Fruit fly (Drosophila melanogaster) whole organism: ENCODE data around the gene CG14300.

Experiments
- CG8478 ChIP-seq: fragments of >200 bp; optimal IDR thresholded peaks from 2 replicates; lab custom pipeline; 2018; ENCODE audit warnings: inconsistent platforms
- Dll ChIP-seq: fragments of >200 bp; optimal IDR thresholded peaks from 2 replicates; lab custom pipeline; 2017
- EcR ChIP-seq, 2 experiments: fragments of >200 bp; optimal IDR thresholded peaks; 2 replicates each; lab custom pipeline; 2017; ENCODE audit warnings: missing biosample characterization in 2 of 2, missing genetic modification characterization in 2 of 2, missing genetic modification reagents in 2 of 2
- pan ChIP-seq: fragments of >200 bp; optimal IDR thresholded peaks from 2 replicates; lab custom pipeline; 2017
- psq ChIP-seq: fragments of >200 bp; optimal IDR thresholded peaks from 2 replicates; lab custom pipeline; 2017
- usp ChIP-seq: fragments of >200 bp; optimal IDR thresholded peaks from 2 replicates; lab custom pipeline; 2017; ENCODE audit warnings: missing biosample characterization, missing genetic modification characterization, mixed read lengths

Gene CG14300

DNA sequence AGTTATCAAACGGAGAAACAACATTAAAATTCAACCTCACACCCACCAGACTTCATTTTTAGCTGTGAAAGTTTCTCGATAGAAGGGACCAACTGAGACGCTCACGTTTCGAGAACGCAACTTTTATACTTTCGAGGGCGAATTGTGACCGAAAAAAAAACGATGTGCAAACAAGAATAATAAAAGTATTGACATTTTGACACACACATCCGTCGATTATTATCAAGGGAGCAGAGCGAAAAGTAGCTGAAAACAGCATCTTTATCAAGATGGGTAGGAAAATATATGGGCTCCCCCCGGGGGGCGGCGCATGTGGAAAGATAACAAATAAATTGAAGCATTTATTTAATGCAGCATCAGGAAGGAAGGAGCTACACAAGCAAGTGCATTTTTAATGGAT is at the start of gene CG14300:
Gene CG14300, minus strand, starts transcription at position 101 of the 400 bp plus-strand sequence.
- no peak for TF ChIP-seq EcR (GFP tag; optimal IDR thresholded peaks at IDR 0.05; lab: Kevin White, UChicago)
- no peak for TF ChIP-seq usp (GFP tag; lab: Kevin White, UChicago)

DNA sequence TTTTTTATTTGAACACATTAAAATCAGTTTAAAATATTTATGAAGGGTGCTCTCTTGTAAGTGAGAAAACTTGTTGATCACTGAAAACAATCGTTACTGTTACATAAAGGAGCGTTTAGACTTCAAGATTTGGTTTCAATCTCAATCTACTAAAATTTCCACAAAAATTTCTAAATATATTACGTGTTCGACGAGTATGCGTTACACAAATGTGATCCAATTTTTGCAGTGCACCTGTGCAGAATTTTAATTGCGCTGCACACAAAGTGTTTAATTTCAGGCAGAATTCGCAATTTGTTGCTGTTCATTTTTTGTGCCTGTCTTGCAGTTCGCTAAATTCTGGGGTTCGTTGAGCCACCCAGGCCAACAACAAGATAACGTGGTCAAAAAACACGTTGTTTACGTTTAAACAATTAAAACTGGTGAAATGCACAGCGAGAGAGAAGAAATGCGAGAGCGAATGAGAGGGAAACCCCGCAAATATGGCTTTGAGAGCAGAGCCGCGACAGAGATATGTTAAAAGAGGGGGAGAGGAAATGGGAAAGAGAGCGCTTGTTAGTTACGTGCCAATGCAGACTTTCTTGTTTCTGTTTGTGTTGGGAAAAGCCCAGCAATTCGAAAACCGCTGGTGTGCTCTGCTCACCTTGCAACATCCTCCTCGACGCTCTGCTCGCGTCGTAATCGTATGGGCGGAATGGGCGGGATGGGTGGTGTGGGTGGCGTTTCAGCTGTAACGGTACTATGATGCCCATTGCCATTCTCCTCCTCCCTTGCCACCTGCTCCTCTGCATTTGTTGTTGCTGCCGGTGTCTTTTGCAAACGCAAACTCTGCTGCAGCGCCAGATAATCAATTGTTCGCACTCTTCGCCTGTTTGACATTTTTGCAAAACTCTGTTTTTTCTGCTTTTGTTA is 49.1 kb upstream of the CG14300 start:
- TF ChIP-seq pan (lab: Kevin White, UChicago) (no peak), Dll (lab: Kevin White, UChicago) (peak; percentile 85), psq (lab: Kevin White, UChicago) (no peak), usp (GFP tag; lab: Kevin White, UChicago) (no peak), CG8478 (lab: Kevin White, UChicago) (no peak), EcR (GFP tag; optimal IDR thresholded peaks at IDR 0.05; lab: Kevin White, UChicago) (no peak)

DNA sequence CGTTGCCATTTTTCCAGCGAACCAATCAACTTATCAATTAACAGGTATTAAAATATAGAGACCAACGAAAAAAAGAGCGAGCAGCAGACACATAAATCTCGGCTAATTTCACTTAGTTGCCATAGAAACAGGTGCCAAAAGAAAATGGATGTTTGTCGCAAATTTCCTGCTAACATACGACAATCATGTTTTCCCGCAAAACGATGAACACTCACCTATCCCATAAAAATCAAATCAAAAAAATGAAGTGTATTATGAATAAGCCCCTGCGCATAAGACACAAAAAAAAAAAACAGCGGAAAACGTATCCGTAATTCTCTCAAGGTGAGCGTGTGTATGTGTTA is 48.3 kb upstream of the CG14300 start:
- TF ChIP-seq Dll (lab: Kevin White, UChicago) (no peak), usp (GFP tag; lab: Kevin White, UChicago) (no peak), EcR (GFP tag; optimal IDR thresholded peaks at IDR 0.05; lab: Kevin White, UChicago) (no peak), pan (lab: Kevin White, UChicago) (peak; percentile 92)

DNA sequence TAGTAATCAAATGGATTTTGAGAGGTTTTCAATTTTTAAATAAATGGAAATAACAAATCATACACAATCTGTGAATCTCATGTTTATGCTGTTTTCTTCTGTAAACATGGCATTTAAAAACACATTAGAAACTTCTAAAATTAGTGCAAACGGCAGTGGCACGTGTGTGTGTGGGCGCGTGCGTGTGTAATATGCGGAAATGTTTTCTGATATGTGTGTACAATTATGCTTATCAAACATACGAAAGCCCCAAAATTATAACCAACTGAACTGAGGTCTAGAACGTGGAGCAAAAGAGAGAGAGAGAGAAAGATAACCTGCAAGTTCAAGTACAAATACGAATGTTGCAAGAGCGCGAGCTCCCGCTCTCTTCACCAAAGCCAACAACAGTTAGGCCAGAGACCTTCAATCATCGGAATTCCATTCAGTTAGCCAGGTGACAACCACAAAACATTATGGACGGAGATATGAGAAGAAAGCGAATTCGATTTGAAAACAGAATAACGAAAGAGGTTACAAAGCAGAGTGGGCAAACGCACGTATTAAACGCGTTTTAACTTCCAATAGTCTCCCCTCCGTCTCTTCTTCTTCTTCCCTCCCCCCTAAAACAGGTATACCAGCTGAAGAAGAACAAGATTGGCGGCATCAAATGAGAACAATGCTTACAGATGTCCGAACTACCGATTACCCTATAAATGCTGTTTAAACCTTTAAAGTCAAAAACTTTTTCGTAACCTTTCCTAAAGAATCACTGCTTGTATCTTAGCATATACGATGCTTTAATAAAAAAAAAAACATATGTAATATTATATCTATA is 47.7 kb upstream of the CG14300 start:
- TF ChIP-seq pan (lab: Kevin White, UChicago) (peak; percentile 95), Dll (lab: Kevin White, UChicago) (no peak)

DNA sequence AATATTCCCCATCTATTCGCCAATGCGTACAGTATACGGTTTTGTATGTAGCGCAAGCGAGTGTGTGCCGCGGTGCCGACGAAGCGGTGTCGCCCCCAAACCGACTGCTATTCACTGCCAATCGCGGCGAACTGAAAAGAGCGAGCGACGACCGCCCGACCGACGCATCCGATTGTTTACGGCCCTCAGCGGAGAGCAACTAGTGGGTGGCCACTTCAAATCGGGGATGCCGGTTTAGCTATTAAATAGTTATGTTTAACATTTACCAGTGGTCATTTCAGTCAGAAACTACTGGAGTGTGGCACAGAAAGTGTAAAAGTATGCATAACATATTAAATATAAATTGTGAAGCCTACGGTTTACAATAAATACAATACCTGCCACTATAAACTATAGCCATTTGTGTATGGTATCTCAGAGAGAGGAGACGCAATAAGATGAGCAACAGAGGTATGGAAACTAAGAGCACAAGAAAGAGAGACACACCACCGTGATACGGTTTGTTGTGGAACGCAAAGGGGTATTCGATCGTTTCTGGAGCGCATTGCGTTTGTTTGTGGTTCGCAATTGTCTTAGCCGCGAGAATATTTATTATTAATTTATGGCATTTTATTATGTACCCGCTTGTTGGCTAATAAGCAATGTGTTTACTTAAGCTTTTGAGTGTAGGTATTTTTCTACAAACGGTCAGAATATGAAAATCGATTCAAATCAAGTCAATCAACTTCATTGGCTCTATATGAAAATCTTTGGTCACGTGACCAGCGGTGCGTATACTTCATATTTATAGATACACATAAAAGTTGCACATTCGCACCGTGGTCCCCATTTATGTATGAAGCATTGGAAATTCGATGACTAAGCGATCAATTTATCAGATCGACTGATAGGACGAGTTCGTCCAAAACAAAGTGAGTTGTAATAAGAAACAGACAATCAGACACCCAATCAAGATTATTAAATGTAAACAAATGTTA is 46.8 kb upstream of the CG14300 start:
- TF ChIP-seq psq (lab: Kevin White, UChicago) = no peak
- TF ChIP-seq Dll (lab: Kevin White, UChicago) = no peak
- no peak for TF ChIP-seq pan (lab: Kevin White, UChicago)
- TF ChIP-seq CG8478 (lab: Kevin White, UChicago) = no peak
- TF ChIP-seq usp (GFP tag; lab: Kevin White, UChicago) = no peak
- TF ChIP-seq EcR (GFP tag; optimal IDR thresholded peaks at IDR 0.05; lab: Kevin White, UChicago) = no peak

DNA sequence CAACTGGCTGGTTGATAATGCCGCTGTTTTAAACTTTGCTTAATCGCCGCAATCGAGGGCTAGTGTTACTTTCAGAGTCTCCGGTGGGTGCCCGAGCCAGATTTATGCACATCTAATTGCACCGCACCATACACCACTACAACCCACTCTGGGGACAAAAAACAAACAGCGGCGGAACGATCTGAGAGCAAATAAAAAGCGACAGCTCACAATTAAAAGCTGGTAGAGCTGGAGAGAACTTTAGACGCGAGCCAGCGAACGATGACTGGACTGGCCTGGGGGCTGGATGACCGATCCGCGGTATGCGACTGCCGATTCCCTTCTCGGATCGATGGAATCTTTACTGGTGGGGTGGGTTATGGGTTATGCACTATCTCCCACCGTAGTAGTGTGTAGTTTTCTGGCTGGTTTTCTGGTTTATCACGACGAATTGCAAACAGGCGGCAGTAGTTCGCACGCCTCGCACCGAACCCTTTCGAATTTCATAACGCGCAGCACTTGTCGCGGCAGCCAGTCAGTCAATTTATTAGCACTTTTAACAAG is 46.0 kb upstream of the CG14300 start:
- no peak for TF ChIP-seq Dll (lab: Kevin White, UChicago)
- TF ChIP-seq pan (lab: Kevin White, UChicago) = no peak
- no peak for TF ChIP-seq EcR (GFP tag; optimal IDR thresholded peaks at IDR 0.05; lab: Kevin White, UChicago)
- TF ChIP-seq usp (GFP tag; lab: Kevin White, UChicago) = no peak
- no peak for TF ChIP-seq CG8478 (lab: Kevin White, UChicago)
- no peak for TF ChIP-seq psq (lab: Kevin White, UChicago)

DNA sequence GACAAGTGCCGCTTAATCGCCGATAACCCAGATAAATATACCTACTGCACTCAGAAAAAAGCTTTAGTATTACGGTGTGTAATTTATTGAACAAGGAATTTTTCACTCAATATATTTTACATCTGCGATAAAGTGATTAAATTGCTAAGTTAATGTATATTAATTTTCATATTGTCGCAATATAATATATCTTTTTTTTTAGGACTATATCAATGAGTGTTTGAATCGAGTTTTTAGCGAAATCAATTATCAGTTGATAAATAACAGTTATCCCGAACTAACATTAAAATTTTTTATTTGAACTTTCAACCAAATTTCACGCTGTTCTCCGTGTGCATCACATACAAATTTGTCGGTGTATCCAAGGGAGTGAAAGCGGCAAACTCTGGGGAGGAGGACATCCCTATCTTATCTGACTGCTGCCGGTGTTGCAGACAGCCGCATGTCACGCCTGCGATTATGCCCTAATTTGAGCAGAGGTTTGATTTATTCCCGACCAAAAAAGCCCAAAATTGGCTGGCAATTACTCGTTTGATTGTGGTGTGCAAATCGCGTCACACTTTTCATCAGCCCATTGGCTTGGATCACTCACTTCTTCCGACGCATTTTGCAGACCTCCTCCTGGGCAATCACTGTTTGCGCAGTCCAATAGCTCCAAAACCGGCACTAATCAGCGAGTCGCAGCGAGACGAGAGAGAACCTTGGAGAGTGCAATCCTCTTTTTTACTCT is 45.4 kb upstream of the CG14300 start:
- peak; percentile 61 for TF ChIP-seq Dll (lab: Kevin White, UChicago)
- TF ChIP-seq pan (lab: Kevin White, UChicago) = no peak

DNA sequence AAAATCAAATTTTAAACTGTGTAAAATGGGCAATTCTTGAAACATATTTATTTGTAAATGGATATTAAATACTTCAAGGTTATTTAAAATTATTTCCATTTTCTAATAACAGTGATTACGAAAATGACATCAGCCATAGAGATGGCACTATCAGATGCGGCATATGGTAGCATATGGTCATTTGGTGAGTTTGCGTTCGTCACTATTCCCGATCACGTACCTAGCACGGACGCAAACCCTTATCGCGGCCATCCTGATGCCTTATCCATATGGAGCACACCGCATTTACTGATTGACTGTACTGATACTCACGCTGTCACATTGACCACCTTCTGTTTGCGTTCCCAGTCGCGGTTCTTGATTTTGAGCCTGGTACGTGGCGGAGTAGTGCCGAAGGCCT is 44.6 kb upstream of the CG14300 start:
- TF ChIP-seq EcR (GFP tag; optimal IDR thresholded peaks at IDR 0.05; lab: Kevin White, UChicago) (no peak), usp (GFP tag; lab: Kevin White, UChicago) (no peak), Dll (lab: Kevin White, UChicago) (no peak), CG8478 (lab: Kevin White, UChicago) (no peak), pan (lab: Kevin White, UChicago) (no peak)

DNA sequence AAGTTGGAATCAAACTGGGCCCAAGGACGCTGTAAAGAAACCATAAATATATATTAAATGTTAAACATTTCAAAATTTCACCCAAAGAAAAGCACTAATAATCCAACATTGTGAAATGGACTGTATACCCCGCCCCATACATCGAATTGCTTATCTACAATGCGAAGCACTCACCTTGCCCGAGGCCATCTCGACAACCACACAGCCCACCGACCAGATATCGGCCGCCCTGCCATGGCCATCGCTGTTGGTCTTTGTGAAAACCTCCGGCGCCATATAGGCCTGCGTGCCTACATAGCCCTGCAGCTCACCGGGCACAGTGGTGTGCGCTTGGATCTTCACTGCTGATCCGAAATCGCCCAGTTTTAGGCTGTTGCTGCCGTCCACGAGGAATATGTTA is 40.1 kb upstream of the CG14300 start:
- TF ChIP-seq Dll (lab: Kevin White, UChicago) (no peak), pan (lab: Kevin White, UChicago) (no peak), usp (GFP tag; lab: Kevin White, UChicago) (no peak), CG8478 (lab: Kevin White, UChicago) (no peak), psq (lab: Kevin White, UChicago) (no peak), EcR (GFP tag; optimal IDR thresholded peaks at IDR 0.05; lab: Kevin White, UChicago) (no peak)

DNA sequence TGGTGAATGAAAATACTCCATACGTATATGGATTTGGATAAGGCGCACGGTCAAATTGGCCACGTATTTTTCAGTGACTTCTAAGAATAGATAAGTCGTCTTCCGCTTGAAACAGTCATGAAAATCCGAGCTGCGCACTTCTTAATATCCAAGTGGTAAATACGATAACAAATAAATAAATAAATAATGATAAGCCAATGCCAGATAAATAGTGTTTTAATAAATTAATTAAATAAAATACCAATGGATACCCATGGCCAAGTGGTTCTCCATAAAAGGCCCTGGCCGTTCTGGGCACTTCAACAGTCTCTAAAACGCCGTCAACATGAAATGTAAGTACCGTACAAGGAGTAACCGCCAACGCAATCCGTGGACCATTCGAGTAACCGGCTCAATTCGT is 38.9 kb upstream of the CG14300 start, which contains the start of gene CG14302:
Gene CG14302, plus strand, starts transcription at position 301 of the 400 bp plus-strand sequence.
- TF ChIP-seq pan (lab: Kevin White, UChicago) (no peak), usp (GFP tag; lab: Kevin White, UChicago) (no peak), Dll (lab: Kevin White, UChicago) (no peak), CG8478 (lab: Kevin White, UChicago) (no peak)
